Fruit fly (Drosophila melanogaster) whole organism, embryonic: ENCODE data around the gene CG43321.
A peak's percentile ranks its signal among the peaks of the same experiment; 100 is the strongest.

ENCODE experiments used
- ATbp ChIP-seq: fragments of 200-800 bp; sonication (Bioruptor generic); optimal IDR thresholded peaks from 2 replicates; lab custom pipeline; 2017; ENCODE audit warnings: missing biosample characterization, mild to moderate bottlenecking, missing genetic modification characterization, missing genetic modification reagents
- CG10565 ChIP-seq: fragments of 200-800 bp; sonication (Bioruptor generic); optimal IDR thresholded peaks from 3 replicates; lab custom pipeline; 2016; ENCODE audit warnings: missing biosample characterization, mild to moderate bottlenecking, missing genetic modification characterization
- CG12942 ChIP-seq: fragments of 200-800 bp; sonication (Bioruptor generic); optimal IDR thresholded peaks from 3 replicates; lab custom pipeline; 2016; ENCODE audit warnings: missing biosample characterization, missing genetic modification characterization
- CG13775 ChIP-seq: fragments of 200-800 bp; sonication (Bioruptor generic); optimal IDR thresholded peaks from 3 replicates; lab custom pipeline; 2017; ENCODE audit warnings: missing biosample characterization, mild to moderate bottlenecking, missing genetic modification characterization
- CG15479 ChIP-seq: fragments of 200-800 bp; sonication (Bioruptor generic); optimal IDR thresholded peaks from 3 replicates; lab custom pipeline; 2019; ENCODE audit warnings: missing biosample characterization, mild to moderate bottlenecking, missing genetic modification characterization, moderate library complexity
- CG17186 ChIP-seq: fragments of 200-800 bp; sonication (Bioruptor generic); optimal IDR thresholded peaks from 3 replicates; lab custom pipeline; 2017; ENCODE audit warnings: missing biosample characterization, missing genetic modification reagents, missing genetic modification characterization
- CG2202 ChIP-seq: fragments of 200-800 bp; sonication (Bioruptor generic); optimal IDR thresholded peaks from 2 replicates; lab custom pipeline; 2018; ENCODE audit warnings: missing biosample characterization, mild to moderate bottlenecking, missing genetic modification characterization
- CG32767 ChIP-seq: fragments of 200-800 bp; sonication (Bioruptor generic); IDR thresholded peaks from 2 replicates; pipeline ENCODE4 v1.3.6; 2022; ENCODE audit warnings: missing biosample characterization, missing genetic modification characterization
- CG3281 ChIP-seq: fragments of 200-800 bp; sonication (Bioruptor generic); optimal IDR thresholded peaks from 3 replicates; lab custom pipeline; 2017; ENCODE audit warnings: missing biosample characterization, mild to moderate bottlenecking, missing genetic modification characterization
- CG33557 ChIP-seq: fragments of 200-800 bp; sonication (Bioruptor generic); optimal IDR thresholded peaks from 2 replicates; lab custom pipeline; 2019; ENCODE audit warnings: missing biosample characterization, mild to moderate bottlenecking, missing genetic modification characterization, moderate library complexity
- CG34376 ChIP-seq: fragments of 200-800 bp; sonication (Bioruptor generic); optimal IDR thresholded peaks from 2 replicates; lab custom pipeline; 2018; ENCODE audit warnings: missing biosample characterization, mild to moderate bottlenecking, missing genetic modification characterization
- CG3726 ChIP-seq: fragments of 200-800 bp; sonication (Bioruptor generic); IDR thresholded peaks from 3 replicates; pipeline ENCODE4, ENCODE4 v1.3.6; 2022; ENCODE audit warnings: missing biosample characterization, missing genetic modification characterization
- CG4282 ChIP-seq: fragments of 200-800 bp; sonication (Bioruptor generic); optimal IDR thresholded peaks from 2 replicates; lab custom pipeline; 2016; ENCODE audit warnings: missing biosample characterization, missing genetic modification characterization
- CG4328 ChIP-seq: fragments of 200-800 bp; sonication (Bioruptor generic); optimal IDR thresholded peaks from 3 replicates; lab custom pipeline; 2017; ENCODE audit warnings: missing biosample characterization, missing genetic modification reagents, missing genetic modification characterization
- CG4424 ChIP-seq: fragments of 200-800 bp; sonication (Bioruptor generic); optimal IDR thresholded peaks from 3 replicates; lab custom pipeline; 2016; ENCODE audit warnings: missing biosample characterization, missing genetic modification characterization
- CG4617 ChIP-seq: fragments of 200-800 bp; sonication (Bioruptor generic); optimal IDR thresholded peaks from 3 replicates; lab custom pipeline; 2016; ENCODE audit warnings: missing biosample characterization, missing genetic modification characterization, borderline replicate concordance
- CG5953 ChIP-seq: fragments of 200-800 bp; sonication (Bioruptor generic); IDR thresholded peaks from 2 replicates; pipeline ENCODE4 v1.3.6; 2022; ENCODE audit warnings: missing biosample characterization, missing genetic modification characterization
- CG6654 ChIP-seq: fragments of 200-800 bp; sonication (Bioruptor generic); optimal IDR thresholded peaks from 2 replicates; lab custom pipeline; 2017; ENCODE audit warnings: missing biosample characterization, mild to moderate bottlenecking, missing genetic modification characterization
- CG7372 ChIP-seq: fragments of 200-800 bp; sonication (Bioruptor generic); IDR thresholded peaks from 2 replicates; pipeline ENCODE4 v1.3.6; 2022; ENCODE audit warnings: missing biosample characterization, missing genetic modification characterization
- CG7745 ChIP-seq: fragments of 200-800 bp; sonication (Bioruptor generic); optimal IDR thresholded peaks from 2 replicates; lab custom pipeline; 2018; ENCODE audit warnings: missing biosample characterization, mild to moderate bottlenecking, missing genetic modification characterization, moderate library complexity
- CG7963 ChIP-seq: fragments of 200-800 bp; sonication (Bioruptor generic); IDR thresholded peaks from 3 replicates; pipeline ENCODE4 v1.3.6; 2022; ENCODE audit warnings: missing biosample characterization, missing genetic modification characterization; ENCODE audit not compliant: partially characterized antibody
- CG8089 ChIP-seq: fragments of 200-800 bp; sonication (Bioruptor generic); optimal IDR thresholded peaks from 3 replicates; lab custom pipeline; 2016; ENCODE audit warnings: missing biosample characterization, missing genetic modification characterization
- Camta ChIP-seq: fragments of 200-800 bp; sonication (Bioruptor generic); optimal IDR thresholded peaks from 2 replicates; lab custom pipeline; 2016; ENCODE audit warnings: missing biosample characterization, missing genetic modification characterization
- D ChIP-seq, 2 experiments: fragments of 200-800 bp in 1 of 2; fragments of >200 bp in 1 of 2; sonication (Bioruptor generic) in 1 of 2; optimal IDR thresholded peaks; 2 replicates in 1 of 2; 3 replicates in 1 of 2; lab custom pipeline; 2017; ENCODE audit warnings: mild to moderate bottlenecking in 1 of 2, missing biosample characterization in 1 of 2, missing genetic modification characterization in 1 of 2, missing genetic modification reagents in 1 of 2
- Dad ChIP-seq: fragments of 200-800 bp; sonication (Bioruptor generic); optimal IDR thresholded peaks from 3 replicates; lab custom pipeline; 2016; ENCODE audit warnings: missing biosample characterization, missing genetic modification characterization
- Dip2 ChIP-seq: fragments of 200-800 bp; sonication (Bioruptor generic); IDR thresholded peaks from 2 replicates; pipeline ENCODE4 v1.3.6; 2022; ENCODE audit warnings: missing biosample characterization, missing genetic modification characterization
- Fer1 ChIP-seq: fragments of 200-800 bp; sonication (Bioruptor generic); optimal IDR thresholded peaks from 2 replicates; lab custom pipeline; 2017; ENCODE audit warnings: missing biosample characterization, mild to moderate bottlenecking, missing genetic modification characterization
- GATAe ChIP-seq: fragments of 200-800 bp; sonication (Bioruptor generic); conservative IDR thresholded peaks from 2 replicates; pipeline ENCODE4 v1.3.6; 2022; ENCODE audit warnings: missing biosample characterization, missing genetic modification characterization
- Gug ChIP-seq: fragments of 200-800 bp; sonication (Bioruptor generic); IDR thresholded peaks from 4 replicates; pipeline ENCODE4 v1.3.6; 2022; ENCODE audit warnings: missing biosample characterization, missing genetic modification characterization
- Hand ChIP-seq: fragments of 200-800 bp; sonication (Bioruptor generic); optimal IDR thresholded peaks from 2 replicates; lab custom pipeline; 2017; ENCODE audit warnings: mild to moderate bottlenecking, missing biosample characterization, missing genetic modification reagents, missing genetic modification characterization
- Hmx ChIP-seq: fragments of 200-800 bp; sonication (Bioruptor generic); optimal IDR thresholded peaks from 2 replicates; lab custom pipeline; 2016; ENCODE audit warnings: missing biosample characterization, missing genetic modification characterization
- Mrtf ChIP-seq: fragments of 200-800 bp; sonication (Bioruptor generic); IDR thresholded peaks from 3 replicates; pipeline ENCODE4 v1.3.6; 2022; ENCODE audit warnings: missing biosample characterization, missing genetic modification characterization
- Nf-YA ChIP-seq: fragments of 200-800 bp; sonication (Bioruptor generic); IDR thresholded peaks from 2 replicates; pipeline ENCODE4 v1.3.6; 2022; ENCODE audit warnings: missing biosample characterization, missing genetic modification characterization
- Spps ChIP-seq: fragments of 200-800 bp; sonication (Bioruptor generic); optimal IDR thresholded peaks from 2 replicates; lab custom pipeline; 2018; ENCODE audit warnings: missing biosample characterization, mild to moderate bottlenecking, missing genetic modification characterization
- al ChIP-seq: fragments of 200-800 bp; sonication (Bioruptor generic); IDR thresholded peaks from 2 replicates; pipeline ENCODE4 v1.3.6; 2022; ENCODE audit warnings: missing biosample characterization, missing genetic modification characterization
- br ChIP-seq: fragments of >200 bp; optimal IDR thresholded peaks from 2 replicates; lab custom pipeline; 2017
- corto ChIP-seq: fragments of 200-800 bp; sonication (Bioruptor generic); optimal IDR thresholded peaks from 2 replicates; lab custom pipeline; 2016; ENCODE audit warnings: missing biosample characterization, mild to moderate bottlenecking, missing genetic modification characterization, moderate library complexity
- danr ChIP-seq: fragments of 200-800 bp; sonication (Bioruptor generic); IDR thresholded peaks from 2 replicates; pipeline ENCODE4 v1.3.6; 2022; ENCODE audit warnings: missing biosample characterization, missing genetic modification characterization
- gsb ChIP-seq: fragments of 200-800 bp; sonication (Bioruptor generic); IDR thresholded peaks from 2 replicates; pipeline ENCODE4 v1.3.6; 2022; ENCODE audit warnings: missing biosample characterization, missing genetic modification characterization
- ind ChIP-seq: fragments of 200-800 bp; sonication (Bioruptor generic); optimal IDR thresholded peaks from 3 replicates; lab custom pipeline; 2016; ENCODE audit warnings: missing biosample characterization, missing genetic modification characterization
- nau ChIP-seq: fragments of 200-800 bp; sonication (Bioruptor generic); optimal IDR thresholded peaks from 3 replicates; lab custom pipeline; 2017; ENCODE audit warnings: missing biosample characterization, mild to moderate bottlenecking, missing genetic modification characterization, missing genetic modification reagents
- pum ChIP-seq: fragments of 200-800 bp; sonication (Bioruptor generic); optimal IDR thresholded peaks from 2 replicates; lab custom pipeline; 2016; ENCODE audit warnings: missing biosample characterization, missing genetic modification characterization
- row ChIP-seq: fragments of 200-800 bp; sonication (Bioruptor generic); IDR thresholded peaks from 3 replicates; pipeline ENCODE4 v1.3.6; 2022; ENCODE audit warnings: missing biosample characterization, missing genetic modification characterization
- sima ChIP-seq: fragments of 200-800 bp; sonication (Bioruptor generic); optimal IDR thresholded peaks from 2 replicates; lab custom pipeline; 2016; ENCODE audit warnings: missing biosample characterization, missing genetic modification characterization
- sr ChIP-seq: fragments of 200-800 bp; sonication (Bioruptor generic); IDR thresholded peaks from 3 replicates; pipeline ENCODE4 v1.3.6; 2022; ENCODE audit warnings: missing biosample characterization, missing genetic modification characterization
- tgo ChIP-seq: fragments of 200-800 bp; sonication (Bioruptor generic); IDR thresholded peaks from 3 replicates; pipeline ENCODE4 v1.3.6; 2022; ENCODE audit warnings: missing biosample characterization, missing genetic modification characterization
- tna ChIP-seq: fragments of 200-800 bp; sonication (Bioruptor generic); IDR thresholded peaks from 2 replicates; pipeline ENCODE4 v1.3.6; 2022; ENCODE audit warnings: missing biosample characterization, missing genetic modification characterization; ENCODE audit not compliant: partially characterized antibody
- toy ChIP-seq: fragments of 200-800 bp; sonication (Bioruptor generic); IDR thresholded peaks from 2 replicates; pipeline ENCODE4 v1.3.6; 2022; ENCODE audit warnings: missing biosample characterization, missing genetic modification characterization
- tup ChIP-seq: fragments of 200-800 bp; sonication (Bioruptor generic); optimal IDR thresholded peaks from 2 replicates; lab custom pipeline; 2016; ENCODE audit warnings: missing biosample characterization, mild to moderate bottlenecking, missing genetic modification characterization, moderate library complexity

CG43321 gene

dm6 chr2L:7026988-7027908 is 15.2 kb downstream of the CG43321 start, which contains the start of the genes CG31908 and MME1 (continued):
- peak; percentile 98 for TF ChIP-seq CG4617 (GFP tag; lab: Kevin White, UChicago)
- peak; percentile 15 for TF ChIP-seq CG3281 (GFP tag; lab: Kevin White, UChicago)
- no peak for TF ChIP-seq ATbp (GFP tag; lab: Kevin White, UChicago)
- TF ChIP-seq CG32767 (GFP tag; lab: Robert Waterston, UW) = no peak
- no peak for TF ChIP-seq CG33557 (GFP tag; lab: Kevin White, UChicago)
- no peak for TF ChIP-seq CG10565 (GFP tag; lab: Kevin White, UChicago)
- TF ChIP-seq sr (GFP tag; lab: Robert Waterston, UW) = no peak
- TF ChIP-seq CG4424 (GFP tag; lab: Kevin White, UChicago) = peak; percentile 4
- TF ChIP-seq D (optimal IDR thresholded peaks at IDR 0.05; lab: Kevin White, UChicago) = no peak
- TF ChIP-seq D (GFP tag; optimal IDR thresholded peaks at IDR 0.05; lab: Kevin White, UChicago) = no peak
- no peak for TF ChIP-seq CG4328 (GFP tag; lab: Kevin White, UChicago)
- peak; percentile 75 for TF ChIP-seq tna (GFP tag; lab: Robert Waterston, UW)
- peak; percentile 69 for TF ChIP-seq CG34376 (GFP tag; lab: Kevin White, UChicago)
- no peak for TF ChIP-seq Nf-YA (GFP tag; lab: Robert Waterston, UW)
- no peak for TF ChIP-seq Gug (GFP tag; lab: Robert Waterston, UW)
- TF ChIP-seq br = no peak
- peak; percentile 43 for TF ChIP-seq CG17186 (GFP tag; lab: Kevin White, UChicago)
- TF ChIP-seq CG12942 (GFP tag; lab: Kevin White, UChicago) = peak; percentile 24
- TF ChIP-seq GATAe = no peak
- TF ChIP-seq CG3726 (GFP tag; lab: Robert Waterston, UW) = no peak
- no peak for TF ChIP-seq Spps (tag; lab: Kevin White, UChicago)
- no peak for TF ChIP-seq CG7745 (tag; lab: Kevin White, UChicago)
- no peak for TF ChIP-seq sima (GFP tag; lab: Kevin White, UChicago)
- no peak for TF ChIP-seq CG8089
- no peak for TF ChIP-seq CG6654 (GFP tag; lab: Kevin White, UChicago)
- TF ChIP-seq pum (GFP tag; lab: Kevin White, UChicago) = no peak
- no peak for TF ChIP-seq CG7372 (GFP tag; lab: Robert Waterston, UW)
- TF ChIP-seq CG7963 (GFP tag; lab: Robert Waterston, UW) = peak; percentile 69; the same call in 2 of the 3 replicates
- no peak for TF ChIP-seq Mrtf (GFP tag; lab: Robert Waterston, UW)
- TF ChIP-seq al (GFP tag; lab: Robert Waterston, UW) = no peak
- TF ChIP-seq CG13775 = peak; percentile 41
- TF ChIP-seq CG5953 = no peak
- TF ChIP-seq Hmx (GFP tag; lab: Kevin White, UChicago) = peak; percentile 15
- TF ChIP-seq Dad (GFP tag; lab: Kevin White, UChicago) = peak; percentile 6
- TF ChIP-seq row (GFP tag; lab: Robert Waterston, UW) = peak; percentile 41; the same call in 1 of the 3 replicates
- no peak for TF ChIP-seq Hand (GFP tag; lab: Kevin White, UChicago)
- TF ChIP-seq CG15479 (GFP tag; lab: Kevin White, UChicago) = no peak
- no peak for TF ChIP-seq Dip2 (GFP tag; lab: Robert Waterston, UW)
- no peak for TF ChIP-seq CG2202 (tag; lab: Kevin White, UChicago)
- no peak; the same call in 2 of the 3 replicates for TF ChIP-seq tgo (GFP tag; lab: Robert Waterston, UW)
- TF ChIP-seq Camta = no peak
- TF ChIP-seq nau (GFP tag; lab: Kevin White, UChicago) = no peak
- no peak for TF ChIP-seq tup (GFP tag; lab: Kevin White, UChicago)
- no peak for TF ChIP-seq danr (GFP tag; lab: Robert Waterston, UW)
- TF ChIP-seq gsb = no peak
- no peak for TF ChIP-seq CG4282 (GFP tag; lab: Kevin White, UChicago)
- peak; percentile 17 for TF ChIP-seq Fer1 (GFP tag; lab: Kevin White, UChicago)
- no peak for TF ChIP-seq corto (GFP tag; lab: Kevin White, UChicago)
- no peak for TF ChIP-seq toy (GFP tag; lab: Robert Waterston, UW)
- TF ChIP-seq ind = peak; percentile 43
